Fruit fly (Drosophila melanogaster) whole organism, adult: ENCODE results near the gene Sap30.

Experiments
- CG11617 ChIP-seq: fragments of 200-800 bp; sonication (Bioruptor generic); optimal IDR thresholded peaks from 2 replicates; lab custom pipeline; 2017; ENCODE audit warnings: mild to moderate bottlenecking, missing biosample characterization, missing genetic modification reagents, missing genetic modification characterization
- CG12768 ChIP-seq: fragments of 200-800 bp; sonication (Bioruptor generic); optimal IDR thresholded peaks from 2 replicates; lab custom pipeline; 2017; ENCODE audit warnings: missing biosample characterization, missing genetic modification characterization, mild to moderate bottlenecking, moderate library complexity, missing genetic modification reagents
- CG14711 ChIP-seq: fragments of 200-800 bp; sonication (Bioruptor generic); optimal IDR thresholded peaks from 2 replicates; lab custom pipeline; 2018; ENCODE audit warnings: missing biosample characterization, mild to moderate bottlenecking, missing genetic modification characterization, moderate library complexity
- CG1620 ChIP-seq: fragments of 200-800 bp; sonication (Bioruptor generic); optimal IDR thresholded peaks from 2 replicates; lab custom pipeline; 2016; ENCODE audit warnings: missing biosample characterization, missing genetic modification characterization
- CG33017 ChIP-seq: fragments of 200-800 bp; sonication (Bioruptor generic); optimal IDR thresholded peaks from 2 replicates; lab custom pipeline; 2018; ENCODE audit warnings: missing biosample characterization, mild to moderate bottlenecking, missing genetic modification characterization, moderate library complexity
- CG5204 ChIP-seq: fragments of 200-800 bp; sonication (Bioruptor generic); optimal IDR thresholded peaks from 2 replicates; lab custom pipeline; 2016; ENCODE audit warnings: missing biosample characterization, missing genetic modification characterization
- CG7045 ChIP-seq: fragments of 200-800 bp; sonication (Bioruptor generic); optimal IDR thresholded peaks from 2 replicates; lab custom pipeline; 2017; ENCODE audit warnings: missing biosample characterization, mild to moderate bottlenecking, missing genetic modification characterization
- CG7101 ChIP-seq: fragments of 200-800 bp; sonication (Bioruptor generic); optimal IDR thresholded peaks from 2 replicates; lab custom pipeline; 2018; ENCODE audit warnings: missing biosample characterization, mild to moderate bottlenecking, missing genetic modification characterization, moderate library complexity
- Clk ChIP-seq: fragments of 200-800 bp; sonication (Bioruptor generic); optimal IDR thresholded peaks from 2 replicates; lab custom pipeline; 2017; ENCODE audit warnings: missing biosample characterization, missing genetic modification characterization
- Crg-1 ChIP-seq: fragments of 200-800 bp; sonication (Bioruptor generic); optimal IDR thresholded peaks from 2 replicates; lab custom pipeline; 2016; ENCODE audit warnings: missing biosample characterization, missing genetic modification characterization
- Hr96 ChIP-seq: fragments of 200-800 bp; sonication (Bioruptor generic); optimal IDR thresholded peaks from 2 replicates; lab custom pipeline; 2016; ENCODE audit warnings: missing biosample characterization, missing genetic modification characterization
- Mnt ChIP-seq: fragments of 200-800 bp; sonication (Bioruptor generic); optimal IDR thresholded peaks from 2 replicates; lab custom pipeline; 2016; ENCODE audit warnings: missing biosample characterization, mild to moderate bottlenecking, missing genetic modification characterization
- bab1 ChIP-seq: fragments of 200-800 bp; sonication (Bioruptor generic); optimal IDR thresholded peaks from 3 replicates; lab custom pipeline; 2019; ENCODE audit warnings: missing biosample characterization, mild to moderate bottlenecking, missing genetic modification characterization, moderate library complexity
- cic ChIP-seq: fragments of 200-800 bp; sonication (Bioruptor generic); optimal IDR thresholded peaks from 2 replicates; lab custom pipeline; 2017; ENCODE audit warnings: missing biosample characterization, mild to moderate bottlenecking, missing genetic modification characterization, moderate library complexity
- cnc ChIP-seq, 2 experiments: fragments of >200 bp; optimal IDR thresholded peaks; 2 replicates each; lab custom pipeline; 2017
- kay ChIP-seq: fragments of 200-800 bp; sonication (Bioruptor generic); peaks from one replicate; lab custom pipeline; 2016; ENCODE audit warnings: missing biosample characterization, missing genetic modification characterization, borderline replicate concordance
- ovo ChIP-seq: fragments of 200-800 bp; sonication (Bioruptor generic); optimal IDR thresholded peaks from 2 replicates; lab custom pipeline; 2016; ENCODE audit warnings: missing biosample characterization, missing genetic modification characterization
- pad ChIP-seq: fragments of 200-800 bp; sonication (Bioruptor generic); optimal IDR thresholded peaks from 3 replicates; lab custom pipeline; 2017; ENCODE audit warnings: missing biosample characterization, missing genetic modification characterization, mild to moderate bottlenecking, moderate library complexity, missing genetic modification reagents
- tj ChIP-seq: fragments of 200-800 bp; sonication (Bioruptor generic); optimal IDR thresholded peaks from 3 replicates; lab custom pipeline; 2017; ENCODE audit warnings: missing biosample characterization, mild to moderate bottlenecking, missing genetic modification characterization, moderate library complexity
- toe ChIP-seq: fragments of 200-800 bp; sonication (Bioruptor generic); optimal IDR thresholded peaks from 2 replicates; lab custom pipeline; 2016; ENCODE audit warnings: missing biosample characterization, missing genetic modification characterization

Sap30 gene

dm6 chrX:16791920-16792829, 5.1 kb downstream of the Sap30 start, which contains the start of gene CG4768:
CG4768 (plus strand) TSS chrX:16792119.
- TF ChIP-seq CG1620 (GFP tag; lab: Kevin White, UChicago), result peak; percentile 25
- peak; percentile 69 for TF ChIP-seq Mnt (GFP tag; lab: Kevin White, UChicago)
- no peak for TF ChIP-seq toe (GFP tag; lab: Kevin White, UChicago)
- TF ChIP-seq tj (GFP tag; lab: Kevin White, UChicago), result peak; percentile 12
- peak; percentile 96 for TF ChIP-seq pad (GFP tag; lab: Kevin White, UChicago)
- TF ChIP-seq bab1, result peak; percentile 50

- TF ChIP-seq Mnt (GFP tag; lab: Kevin White, UChicago) (peak; percentile 69), CG14711 (tag; lab: Kevin White, UChicago) (no peak), CG12768 (GFP tag; lab: Kevin White, UChicago) (no peak), toe (GFP tag; lab: Kevin White, UChicago) (no peak), CG5204 (no peak), CG1620 (GFP tag; lab: Kevin White, UChicago) (no peak), ovo (GFP tag; lab: Kevin White, UChicago) (no peak)
Observed at dm6 chrX:16793129-16793748, 6.2 kb downstream of the Sap30 start.

dm6 chrX:16798166-16798565, 11.1 kb downstream of the Sap30 start:
- TF ChIP-seq cic (GFP tag; lab: Kevin White, UChicago), result no peak
- no peak for TF ChIP-seq ovo (GFP tag; lab: Kevin White, UChicago)
- TF ChIP-seq CG12768 (GFP tag; lab: Kevin White, UChicago), result no peak
- TF ChIP-seq CG11617 (GFP tag; lab: Kevin White, UChicago), result no peak
- TF ChIP-seq CG1620 (GFP tag; lab: Kevin White, UChicago), result no peak
- TF ChIP-seq Mnt (GFP tag; lab: Kevin White, UChicago), result no peak
- no peak for TF ChIP-seq tj (GFP tag; lab: Kevin White, UChicago)
- TF ChIP-seq Crg-1 (GFP tag; lab: Kevin White, UChicago), result no peak
- no peak for TF ChIP-seq Hr96 (GFP tag; lab: Kevin White, UChicago)
- no peak for TF ChIP-seq CG14711 (tag; lab: Kevin White, UChicago)
- no peak for TF ChIP-seq CG33017 (tag; lab: Kevin White, UChicago)
- no peak for TF ChIP-seq CG7101 (tag; lab: Kevin White, UChicago)
- no peak for TF ChIP-seq pad (GFP tag; lab: Kevin White, UChicago)
- TF ChIP-seq Clk (GFP tag; lab: Kevin White, UChicago), result no peak
- no peak for TF ChIP-seq cnc (optimal IDR thresholded peaks at IDR 0.05; lab: Kevin White, UChicago)
- TF ChIP-seq CG5204, result no peak
- no peak for TF ChIP-seq toe (GFP tag; lab: Kevin White, UChicago)
- no peak for TF ChIP-seq CG7045 (GFP tag; lab: Kevin White, UChicago)

- TF ChIP-seq bab1 (peak; percentile 18), Mnt (GFP tag; lab: Kevin White, UChicago) (peak; percentile 17), pad (GFP tag; lab: Kevin White, UChicago) (no peak), toe (GFP tag; lab: Kevin White, UChicago) (no peak), tj (GFP tag; lab: Kevin White, UChicago) (peak; percentile 1), CG33017 (tag; lab: Kevin White, UChicago) (no peak), cnc (optimal IDR thresholded peaks at IDR 0.05; lab: Kevin White, UChicago) (no peak), CG7101 (tag; lab: Kevin White, UChicago) (peak; percentile 4), ovo (GFP tag; lab: Kevin White, UChicago) (no peak), Crg-1 (GFP tag; lab: Kevin White, UChicago) (no peak), CG11617 (GFP tag; lab: Kevin White, UChicago) (no peak), cic (GFP tag; lab: Kevin White, UChicago) (no peak), CG7045 (GFP tag; lab: Kevin White, UChicago) (no peak)
Observed at dm6 chrX:16799914-16800313, 12.8 kb downstream of the Sap30 start.

dm6 chrX:16800530-16801027, 13.5 kb downstream of the Sap30 start, which contains the start of the genes CG9132 and CG4789:
CG9132 (minus strand) TSS chrX:16800710.
CG4789 (plus strand) TSS chrX:16800930.
- TF ChIP-seq CG11617 (GFP tag; lab: Kevin White, UChicago) (no peak), toe (GFP tag; lab: Kevin White, UChicago) (no peak), CG5204 (no peak), Clk (GFP tag; lab: Kevin White, UChicago) (no peak), tj (GFP tag; lab: Kevin White, UChicago) (no peak), bab1 (no peak), Hr96 (GFP tag; lab: Kevin White, UChicago) (no peak), ovo (GFP tag; lab: Kevin White, UChicago) (no peak), pad (GFP tag; lab: Kevin White, UChicago) (no peak), Crg-1 (GFP tag; lab: Kevin White, UChicago) (no peak), Mnt (GFP tag; lab: Kevin White, UChicago) (no peak), CG1620 (GFP tag; lab: Kevin White, UChicago) (no peak), CG7045 (GFP tag; lab: Kevin White, UChicago) (no peak), cnc (optimal IDR thresholded peaks at IDR 0.05; lab: Kevin White, UChicago) (no peak), CG7101 (tag; lab: Kevin White, UChicago) (no peak), cic (GFP tag; lab: Kevin White, UChicago) (no peak), kay (GFP tag; lab: Kevin White, UChicago) (no peak)
